Worm (Caenorhabditis elegans) whole organism, L4 larva: ENCODE results near the gene irg-4.
A peak's percentile ranks its signal among the peaks of the same experiment; 100 is the strongest.

ENCODE experiments used
- F26F4.8 ChIP-seq: fragments of 200-800 bp; sonication (Bioruptor generic); conservative IDR thresholded peaks from 2 replicates; pipeline ENCODE4 v1.3.6; 2022; ENCODE audit warnings: missing genetic modification characterization, missing compliant biosample characterization
- F44E2.7 ChIP-seq: fragments of 200-800 bp; sonication (Bioruptor generic); IDR thresholded peaks from 2 replicates; pipeline ENCODE4 v2.1.2; 2022; ENCODE audit warnings: missing genetic modification characterization, missing compliant biosample characterization
- T26A8.4 ChIP-seq: fragments of 200-800 bp; sonication (Bioruptor generic); IDR thresholded peaks from 2 replicates; pipeline ENCODE4 v1.3.6; 2022; ENCODE audit warnings: missing genetic modification characterization, missing compliant biosample characterization
- Y105C5A.15 ChIP-seq: fragments of 200-800 bp; sonication (Bioruptor generic); IDR thresholded peaks from 2 replicates; pipeline ENCODE4 v1.3.6; 2022; ENCODE audit warnings: missing genetic modification characterization, missing compliant biosample characterization
- Y5F2A.4 ChIP-seq: fragments of 200-800 bp; sonication (Bioruptor generic); optimal IDR thresholded peaks from 2 replicates; lab custom pipeline; 2018; ENCODE audit warnings: mild to moderate bottlenecking, missing genetic modification characterization, missing compliant biosample characterization
- ama-1 ChIP-seq: fragments of 150-350 bp; optimal IDR thresholded peaks from 2 replicates; lab custom pipeline; 2014; ENCODE audit warnings: inconsistent platforms, mixed read lengths
- arid-1 ChIP-seq: fragments of 200-800 bp; sonication (Bioruptor generic); conservative IDR thresholded peaks from 2 replicates; pipeline ENCODE4 v1.3.6; 2022; ENCODE audit warnings: missing genetic modification reagents, missing genetic modification characterization, missing compliant biosample characterization
- ceh-20 ChIP-seq: fragments of 200-800 bp; sonication (Bioruptor generic); IDR thresholded peaks from 2 replicates; pipeline ENCODE4 v1.3.6; 2022; ENCODE audit warnings: missing genetic modification reagents, missing genetic modification characterization, missing compliant biosample characterization
- ceh-44 ChIP-seq: fragments of 200-800 bp; sonication (Bioruptor generic); IDR thresholded peaks from 2 replicates; pipeline ENCODE4 v1.3.6; 2022; ENCODE audit warnings: missing genetic modification reagents, missing genetic modification characterization, missing compliant biosample characterization
- ceh-82 ChIP-seq: sonication (generic microtip); optimal IDR thresholded peaks from 2 replicates; lab custom pipeline; 2017; ENCODE audit warnings: missing biosample characterization, missing genetic modification characterization
- cey-2 ChIP-seq: sonication (generic microtip); optimal IDR thresholded peaks from 3 replicates; lab custom pipeline; 2017; ENCODE audit warnings: missing genetic modification characterization, mild to moderate bottlenecking, missing compliant biosample characterization, antibody characterized with exemption, borderline replicate concordance; ENCODE audit not compliant: insufficient read depth
- daf-12 ChIP-seq: fragments of 150-350 bp; optimal IDR thresholded peaks from 2 replicates; lab custom pipeline; 2014; ENCODE audit warnings: missing biosample characterization, missing genetic modification reagents, missing genetic modification characterization
- daf-16 ChIP-seq, 3 experiments: sonication (generic microtip); optimal IDR thresholded peaks; 2 replicates each; lab custom pipeline; 2016 to 2017; ENCODE audit warnings: missing genetic modification characterization in 3 of 3, missing genetic modification reagents in 3 of 3, mild to moderate bottlenecking in 2 of 3, missing compliant biosample characterization in 2 of 3, missing biosample characterization in 1 of 3, moderate library complexity in 1 of 3
- dmd-8 ChIP-seq: fragments of 200-800 bp; sonication (Bioruptor generic); IDR thresholded peaks from 2 replicates; pipeline ENCODE4 v1.3.6; 2022; ENCODE audit warnings: missing genetic modification characterization, missing compliant biosample characterization
- dmd-9 ChIP-seq: fragments of 200-800 bp; sonication (Bioruptor generic); IDR thresholded peaks from 2 replicates; pipeline ENCODE4 v1.3.6; 2022; ENCODE audit warnings: missing genetic modification reagents, missing genetic modification characterization, missing compliant biosample characterization
- duxl-1 ChIP-seq: sonication (generic microtip); optimal IDR thresholded peaks from 2 replicates; lab custom pipeline; 2016; ENCODE audit warnings: mild to moderate bottlenecking, missing genetic modification characterization, moderate library complexity, missing compliant biosample characterization; ENCODE audit not compliant: poor library complexity
- dve-1 ChIP-seq: sonication (generic microtip); optimal IDR thresholded peaks from 2 replicates; lab custom pipeline; 2017; ENCODE audit warnings: antibody characterized with exemption, mild to moderate bottlenecking, missing genetic modification characterization, missing compliant biosample characterization; ENCODE audit not compliant: insufficient read depth
- egl-27 ChIP-seq: sonication (generic microtip); optimal IDR thresholded peaks from 3 replicates; lab custom pipeline; 2017; ENCODE audit warnings: missing biosample characterization, missing genetic modification reagents, missing genetic modification characterization
- fos-1 ChIP-seq: fragments of 150-350 bp; optimal IDR thresholded peaks from 2 replicates; lab custom pipeline; 2014; ENCODE audit warnings: missing biosample characterization, missing genetic modification characterization
- gei-8 ChIP-seq: fragments of 200-800 bp; sonication (Bioruptor generic); optimal IDR thresholded peaks from 2 replicates; lab custom pipeline; 2018; ENCODE audit warnings: mild to moderate bottlenecking, missing genetic modification characterization, missing compliant biosample characterization
- hif-1 ChIP-seq, 2 experiments: sonication (generic microtip); optimal IDR thresholded peaks; 2 replicates each; lab custom pipeline; 2016 to 2017; ENCODE audit warnings: missing compliant biosample characterization in 2 of 2, missing genetic modification characterization in 2 of 2, missing genetic modification reagents in 2 of 2, missing genotype in 2 of 2, mild to moderate bottlenecking in 1 of 2
- lin-29 ChIP-seq: fragments of 200-800 bp; sonication (Bioruptor generic); IDR thresholded peaks from 2 replicates; pipeline ENCODE4 v1.3.6; 2022; ENCODE audit warnings: missing genetic modification reagents, missing genetic modification characterization, missing compliant biosample characterization
- lin-39 ChIP-seq: fragments of 150-350 bp; optimal IDR thresholded peaks from 2 replicates; lab custom pipeline; 2014; ENCODE audit warnings: missing biosample characterization, missing genetic modification reagents, missing genetic modification characterization
- lir-3 ChIP-seq: sonication (generic microtip); optimal IDR thresholded peaks from 2 replicates; lab custom pipeline; 2016; ENCODE audit warnings: mild to moderate bottlenecking, missing genetic modification characterization, missing compliant biosample characterization
- mxl-3 ChIP-seq: fragments of 200-800 bp; sonication (Bioruptor generic); optimal IDR thresholded peaks from 2 replicates; lab custom pipeline; 2018; ENCODE audit warnings: mild to moderate bottlenecking, missing genetic modification characterization, missing compliant biosample characterization
- nhr-10 ChIP-seq: fragments of 150-350 bp; optimal IDR thresholded peaks from 2 replicates; lab custom pipeline; 2014; ENCODE audit warnings: missing biosample characterization, missing genetic modification characterization
- nhr-102 ChIP-seq: sonication (generic microtip); optimal IDR thresholded peaks from 2 replicates; lab custom pipeline; 2016; ENCODE audit warnings: mild to moderate bottlenecking, missing genetic modification characterization, moderate library complexity, missing compliant biosample characterization
- nhr-11 ChIP-seq: fragments of 150-350 bp; optimal IDR thresholded peaks from 2 replicates; lab custom pipeline; 2014; ENCODE audit warnings: missing biosample characterization, missing genetic modification characterization
- nhr-111 ChIP-seq: fragments of 200-800 bp; sonication (Bioruptor generic); optimal IDR thresholded peaks from 2 replicates; lab custom pipeline; 2018; ENCODE audit warnings: mild to moderate bottlenecking, missing genetic modification characterization, missing compliant biosample characterization
- nhr-25 ChIP-seq: sonication (generic microtip); optimal IDR thresholded peaks from 2 replicates; lab custom pipeline; 2017; ENCODE audit warnings: missing genetic modification characterization, mild to moderate bottlenecking, missing compliant biosample characterization, antibody characterized with exemption, moderate library complexity, borderline replicate concordance; ENCODE audit not compliant: insufficient read depth
- nhr-28 ChIP-seq: fragments of 150-350 bp; optimal IDR thresholded peaks from 2 replicates; lab custom pipeline; 2014; ENCODE audit warnings: missing biosample characterization, missing genetic modification characterization
- nhr-48 ChIP-seq: sonication (generic microtip); optimal IDR thresholded peaks from 2 replicates; lab custom pipeline; 2016; ENCODE audit warnings: mild to moderate bottlenecking, missing genetic modification characterization, missing compliant biosample characterization
- nhr-6 ChIP-seq: fragments of 150-350 bp; optimal IDR thresholded peaks from 2 replicates; lab custom pipeline; 2014; ENCODE audit warnings: missing biosample characterization, missing genetic modification characterization
- nhr-76 ChIP-seq: fragments of 150-350 bp; optimal IDR thresholded peaks from 2 replicates; lab custom pipeline; 2014; ENCODE audit warnings: missing biosample characterization, missing genetic modification characterization
- nhr-77 ChIP-seq: fragments of 150-350 bp; optimal IDR thresholded peaks from 2 replicates; lab custom pipeline; 2014; ENCODE audit warnings: missing biosample characterization, missing genetic modification characterization
- pha-4 ChIP-seq, 2 experiments: fragments of 150-350 bp in 1 of 2; fragments of 200-800 bp in 1 of 2; sonication (Bioruptor generic) in 1 of 2; IDR thresholded peaks in 1 of 2; optimal IDR thresholded peaks in 1 of 2; 2 replicates each; pipeline versions ENCODE4 v1.3.6 to Lab custom; 2014 to 2022; ENCODE audit warnings: missing genetic modification characterization in 2 of 2, missing genetic modification reagents in 2 of 2, missing biosample characterization in 1 of 2, missing compliant biosample characterization in 1 of 2
- saeg-2 ChIP-seq: fragments of 200-800 bp; sonication (Bioruptor generic); IDR thresholded peaks from 2 replicates; pipeline ENCODE4 v1.3.6; 2022; ENCODE audit warnings: missing genetic modification reagents, missing genetic modification characterization, missing compliant biosample characterization
- skn-1 ChIP-seq: fragments of 150-350 bp; optimal IDR thresholded peaks from 2 replicates; lab custom pipeline; 2014; ENCODE audit warnings: missing biosample characterization, missing genetic modification characterization
- snpc-1.2 ChIP-seq: fragments of 200-800 bp; sonication (Bioruptor generic); IDR thresholded peaks from 2 replicates; pipeline ENCODE4 v1.3.6; 2022; ENCODE audit warnings: missing genetic modification reagents, missing genetic modification characterization, missing compliant biosample characterization
- spr-3 ChIP-seq: fragments of 200-800 bp; sonication (Bioruptor generic); optimal IDR thresholded peaks from 2 replicates; lab custom pipeline; 2018; ENCODE audit warnings: mild to moderate bottlenecking, missing genetic modification characterization, missing compliant biosample characterization
- tag-97 ChIP-seq: fragments of 200-800 bp; sonication (Bioruptor generic); IDR thresholded peaks from 2 replicates; pipeline ENCODE4 v1.3.6; 2022; ENCODE audit warnings: missing genetic modification characterization, missing compliant biosample characterization
- tra-1 ChIP-seq: fragments of 200-800 bp; sonication (Bioruptor generic); IDR thresholded peaks from 2 replicates; pipeline ENCODE4 v1.3.6; 2022; ENCODE audit warnings: missing genetic modification reagents, missing genetic modification characterization, missing compliant biosample characterization
- unc-39 ChIP-seq: sonication (generic microtip); optimal IDR thresholded peaks from 2 replicates; lab custom pipeline; 2017; ENCODE audit warnings: missing biosample characterization, missing genetic modification characterization
- unc-62 ChIP-seq, 3 experiments: fragments of 150-350 bp in 1 of 3; sonication (generic microtip); optimal IDR thresholded peaks in 2 of 3; peaks in 1 of 3; 1 replicate in 1 of 3; 2 replicates in 2 of 3; lab custom pipeline; 2014 to 2017; ENCODE audit warnings: missing biosample characterization in 3 of 3, missing genetic modification characterization in 3 of 3, missing genetic modification reagents in 3 of 3, missing genotype in 1 of 3
- vab-7 ChIP-seq: fragments of 200-800 bp; sonication (Bioruptor generic); IDR thresholded peaks from 2 replicates; pipeline ENCODE4 v1.3.6; 2022; ENCODE audit warnings: missing genetic modification reagents, missing genetic modification characterization, missing compliant biosample characterization
- zfp-2 ChIP-seq: sonication (generic microtip); optimal IDR thresholded peaks from 2 replicates; lab custom pipeline; 2016; ENCODE audit warnings: mild to moderate bottlenecking, missing genetic modification characterization, missing compliant biosample characterization
- zip-11 ChIP-seq: fragments of 200-800 bp; sonication (Bioruptor generic); IDR thresholded peaks from 2 replicates; pipeline ENCODE4 v1.3.6; 2022; ENCODE audit warnings: missing genetic modification characterization, missing compliant biosample characterization

irg-4 gene

ce11 chrIV:12416629-12417404 is 18.8 kb upstream of the irg-4 start (continued):
- TF ChIP-seq zip-11 (GFP tag; lab: Robert Waterston, UW) = no peak
- TF ChIP-seq Y5F2A.4 (GFP tag; lab: Kevin White, UChicago) = no peak
- peak; percentile 72 for TF ChIP-seq F26F4.8 (GFP tag; lab: Robert Waterston, UW)
- TF ChIP-seq tag-97 (GFP tag; lab: Robert Waterston, UW) = no peak
- no peak for TF ChIP-seq nhr-10
- peak; percentile 69; the same call in 1 of the 2 replicates for TF ChIP-seq snpc-1.2 (GFP tag; lab: Robert Waterston, UW)
- TF ChIP-seq nhr-77 = no peak
- TF ChIP-seq nhr-28 (tag; lab: Kevin White, UChicago) = no peak
- 0 out of 2 replicates have a peak, but pooled peaks have one; percentile 14 for TF ChIP-seq ceh-20
- 0 out of 2 replicates have a peak, but pooled peaks have one; percentile 5 for TF ChIP-seq arid-1 (GFP tag; lab: Robert Waterston, UW)
- no peak for TF ChIP-seq nhr-6 (tag; lab: Kevin White, UChicago)
- no peak for TF ChIP-seq egl-27
- no peak for TF ChIP-seq nhr-25
- TF ChIP-seq tra-1 = no peak; the same call in 1 of the 2 replicates
- TF ChIP-seq unc-39 (tag; lab: Kevin White, UChicago) = no peak
- TF ChIP-seq ama-1 (lab: Kevin White, UChicago) = no peak
- TF ChIP-seq lin-29 (GFP tag; lab: Robert Waterston, UW) = no peak
- peak; percentile 20 for TF ChIP-seq nhr-48
- no peak for TF ChIP-seq nhr-11 (tag; lab: Kevin White, UChicago)
- TF ChIP-seq F44E2.7 (GFP tag; lab: Robert Waterston, UW) = 0 out of 2 replicates have a peak, but pooled peaks have one; percentile 5
- TF ChIP-seq hif-1 (tag; optimal IDR thresholded peaks at IDR 0.05; lab: Kevin White, UChicago) = no peak
- TF ChIP-seq daf-16 (GFP tag; optimal IDR thresholded peaks at IDR 0.05; lab: Kevin White, UChicago) = peak in 1 of 2 experiments; percentile 31
- peak; percentile 45 for TF ChIP-seq daf-16 (tag; optimal IDR thresholded peaks at IDR 0.05; lab: Kevin White, UChicago)
- no peak for TF ChIP-seq mxl-3 (GFP tag; lab: Kevin White, UChicago)
- peak; percentile 13 for TF ChIP-seq dve-1
- no peak for TF ChIP-seq ceh-44 (GFP tag; lab: Robert Waterston, UW)
- TF ChIP-seq unc-62 (GFP tag; optimal IDR thresholded peaks at IDR 0.05 in 1 of 2; lab: Kevin White, UChicago) = peak in 1 of 2 experiments; percentile 91
- TF ChIP-seq unc-62 (tag; optimal IDR thresholded peaks at IDR 0.05; lab: Kevin White, UChicago) = no peak
- peak; percentile 19; the same call in 1 of the 2 replicates for TF ChIP-seq T26A8.4 (GFP tag; lab: Robert Waterston, UW)
- TF ChIP-seq dmd-8 = peak; percentile 42; the same call in 1 of the 2 replicates
- 0 out of 2 replicates have a peak, but pooled peaks have one; percentile 10 for TF ChIP-seq dmd-9 (GFP tag; lab: Robert Waterston, UW)
- TF ChIP-seq nhr-111 (GFP tag; lab: Kevin White, UChicago) = no peak
- TF ChIP-seq duxl-1 (tag; lab: Kevin White, UChicago) = peak; percentile 9
- no peak; the same call in 1 of the 2 replicates for TF ChIP-seq pha-4 (GFP tag; IDR thresholded peaks at IDR 0.05; lab: Robert Waterston, UW)
- no peak for TF ChIP-seq pha-4 (tag; optimal IDR thresholded peaks at IDR 0.05; lab: Kevin White, UChicago)
- TF ChIP-seq nhr-102 = no peak
- TF ChIP-seq nhr-76 (tag; lab: Kevin White, UChicago) = no peak
- TF ChIP-seq daf-12 (tag; lab: Kevin White, UChicago) = no peak
- no peak for TF ChIP-seq cey-2
- TF ChIP-seq lir-3 (tag; lab: Kevin White, UChicago) = peak; percentile 45
- TF ChIP-seq ceh-82 (tag; lab: Kevin White, UChicago) = no peak
- TF ChIP-seq saeg-2 (GFP tag; lab: Robert Waterston, UW) = no peak
- no peak for TF ChIP-seq Y105C5A.15 (GFP tag; lab: Robert Waterston, UW)
- peak; percentile 13; the same call in 1 of the 2 replicates for TF ChIP-seq vab-7 (GFP tag; lab: Robert Waterston, UW)
- TF ChIP-seq skn-1 (tag; lab: Kevin White, UChicago) = no peak
- TF ChIP-seq lin-39 = no peak
- no peak for TF ChIP-seq zfp-2
- TF ChIP-seq fos-1 = no peak
- TF ChIP-seq gei-8 (GFP tag; lab: Kevin White, UChicago) = peak; percentile 19
- no peak for TF ChIP-seq spr-3 (GFP tag; lab: Kevin White, UChicago)
